Fruit fly (Drosophila melanogaster): ENCODE data around the gene Vti1a.
A peak's percentile ranks its signal among the peaks of the same experiment; 100 is the strongest.

Vti1a gene

dm6 chr3L:721863-722262 is 29.1 kb upstream of the Vti1a start:
- TF ChIP-seq Dll (optimal IDR thresholded peaks at IDR 0.05) (no peak), EcR (GFP tag; optimal IDR thresholded peaks at IDR 0.05) (no peak), pan (optimal IDR thresholded peaks at IDR 0.05) (no peak), psq (optimal IDR thresholded peaks at IDR 0.05) (no peak), usp (GFP tag; optimal IDR thresholded peaks at IDR 0.05) (no peak), CG8478 (optimal IDR thresholded peaks at IDR 0.05) (no peak)

- no peak for TF ChIP-seq usp (GFP tag; optimal IDR thresholded peaks at IDR 0.05)
- TF ChIP-seq CG8478 (optimal IDR thresholded peaks at IDR 0.05), result no peak
- no peak for TF ChIP-seq pan (optimal IDR thresholded peaks at IDR 0.05)
- TF ChIP-seq psq (optimal IDR thresholded peaks at IDR 0.05), result no peak
- no peak for TF ChIP-seq EcR (GFP tag; optimal IDR thresholded peaks at IDR 0.05)
- TF ChIP-seq Dll (optimal IDR thresholded peaks at IDR 0.05), result no peak
Observed at dm6 chr3L:721026-721425, 28.3 kb upstream of the Vti1a start.

dm6 chr3L:718378-718777 is 25.7 kb upstream of the Vti1a start:
- TF ChIP-seq usp (GFP tag; optimal IDR thresholded peaks at IDR 0.05) (no peak), EcR (GFP tag; optimal IDR thresholded peaks at IDR 0.05) (no peak), CG8478 (optimal IDR thresholded peaks at IDR 0.05) (no peak), Dll (optimal IDR thresholded peaks at IDR 0.05) (no peak), pan (optimal IDR thresholded peaks at IDR 0.05) (no peak), psq (optimal IDR thresholded peaks at IDR 0.05) (no peak)

- TF ChIP-seq usp (GFP tag; optimal IDR thresholded peaks at IDR 0.05) (no peak), psq (optimal IDR thresholded peaks at IDR 0.05) (no peak), Dll (optimal IDR thresholded peaks at IDR 0.05) (no peak), CG8478 (optimal IDR thresholded peaks at IDR 0.05) (no peak), pan (optimal IDR thresholded peaks at IDR 0.05) (no peak), EcR (GFP tag; optimal IDR thresholded peaks at IDR 0.05) (no peak)
Observed at dm6 chr3L:716078-716477, 23.4 kb upstream of the Vti1a start.

dm6 chr3L:711839-712553 is 19.3 kb upstream of the Vti1a start, which contains the start of gene CG13896:
Gene CG13896, minus strand, starts transcription at chr3L:711850.
- peak; percentile 1 for TF ChIP-seq CG8478 (optimal IDR thresholded peaks at IDR 0.05)
- no peak for TF ChIP-seq Dll (optimal IDR thresholded peaks at IDR 0.05)
- TF ChIP-seq usp (GFP tag; optimal IDR thresholded peaks at IDR 0.05), result no peak
- no peak for TF ChIP-seq pan (optimal IDR thresholded peaks at IDR 0.05)

dm6 chr3L:710345-710822 is 17.7 kb upstream of the Vti1a start, which contains the start of gene CkIIalpha-i3:
Gene CkIIalpha-i3, minus strand, starts transcription at chr3L:710607.
- TF ChIP-seq pan (optimal IDR thresholded peaks at IDR 0.05) (no peak), usp (GFP tag; optimal IDR thresholded peaks at IDR 0.05) (no peak), Dll (optimal IDR thresholded peaks at IDR 0.05) (no peak), EcR (GFP tag; optimal IDR thresholded peaks at IDR 0.05) (no peak), psq (optimal IDR thresholded peaks at IDR 0.05) (no peak), CG8478 (optimal IDR thresholded peaks at IDR 0.05) (no peak)

dm6 chr3L:709882-710281 is 17.2 kb upstream of the Vti1a start:
- TF ChIP-seq pan (optimal IDR thresholded peaks at IDR 0.05) (no peak), Dll (optimal IDR thresholded peaks at IDR 0.05) (no peak), psq (optimal IDR thresholded peaks at IDR 0.05) (no peak), EcR (GFP tag; optimal IDR thresholded peaks at IDR 0.05) (no peak), usp (GFP tag; optimal IDR thresholded peaks at IDR 0.05) (no peak), CG8478 (optimal IDR thresholded peaks at IDR 0.05) (no peak)

dm6 chr3L:707992-708489 is 15.3 kb upstream of the Vti1a start, which contains the start of gene CG13895:
Gene CG13895, minus strand, starts transcription at chr3L:708205.
- TF ChIP-seq usp (GFP tag; optimal IDR thresholded peaks at IDR 0.05) (no peak), pan (optimal IDR thresholded peaks at IDR 0.05) (no peak), Dll (optimal IDR thresholded peaks at IDR 0.05) (no peak), EcR (GFP tag; optimal IDR thresholded peaks at IDR 0.05) (no peak), CG8478 (optimal IDR thresholded peaks at IDR 0.05) (no peak), psq (optimal IDR thresholded peaks at IDR 0.05) (no peak)

- no peak for TF ChIP-seq EcR (GFP tag; optimal IDR thresholded peaks at IDR 0.05)
- no peak for TF ChIP-seq Dll (optimal IDR thresholded peaks at IDR 0.05)
- no peak for TF ChIP-seq pan (optimal IDR thresholded peaks at IDR 0.05)
- TF ChIP-seq psq (optimal IDR thresholded peaks at IDR 0.05), result no peak
- TF ChIP-seq CG8478 (optimal IDR thresholded peaks at IDR 0.05), result no peak
- no peak for TF ChIP-seq usp (GFP tag; optimal IDR thresholded peaks at IDR 0.05)
Observed at dm6 chr3L:704661-705543, 12.2 kb upstream of the Vti1a start.

- TF ChIP-seq EcR (GFP tag; optimal IDR thresholded peaks at IDR 0.05), result no peak
Observed at dm6 chr3L:703160-703793, 10.6 kb upstream of the Vti1a start.

dm6 chr3L:701798-702635 is 9.3 kb upstream of the Vti1a start:
- TF ChIP-seq pan (optimal IDR thresholded peaks at IDR 0.05) (no peak), usp (GFP tag; optimal IDR thresholded peaks at IDR 0.05) (no peak), CG8478 (optimal IDR thresholded peaks at IDR 0.05) (no peak), Dll (optimal IDR thresholded peaks at IDR 0.05) (no peak), EcR (GFP tag; optimal IDR thresholded peaks at IDR 0.05) (no peak), psq (optimal IDR thresholded peaks at IDR 0.05) (no peak)
